Fruit fly (Drosophila melanogaster) whole organism, embryonic: ENCODE results near the gene CG16826.
A peak's percentile ranks its signal among the peaks of the same experiment; 100 is the strongest.

ENCODE experiments used
- Atf-2 ChIP-seq: fragments of 200-800 bp; sonication (Bioruptor generic); optimal IDR thresholded peaks from 2 replicates; lab custom pipeline; 2016; ENCODE audit warnings: missing biosample characterization, missing genetic modification characterization
- Awh ChIP-seq: fragments of 200-800 bp; sonication (Bioruptor generic); IDR thresholded peaks from 2 replicates; pipeline ENCODE4, ENCODE4 v1.3.6; 2022; ENCODE audit warnings: missing biosample characterization, missing genetic modification characterization
- CG10565 ChIP-seq: fragments of 200-800 bp; sonication (Bioruptor generic); optimal IDR thresholded peaks from 3 replicates; lab custom pipeline; 2016; ENCODE audit warnings: missing biosample characterization, mild to moderate bottlenecking, missing genetic modification characterization
- CG1233 ChIP-seq: fragments of 200-800 bp; sonication (Bioruptor generic); optimal IDR thresholded peaks from 4 replicates; lab custom pipeline; 2018; ENCODE audit warnings: missing biosample characterization, mild to moderate bottlenecking, missing genetic modification characterization
- CG13624 ChIP-seq: fragments of 200-800 bp; sonication (Bioruptor generic); optimal IDR thresholded peaks from 2 replicates; lab custom pipeline; 2016; ENCODE audit warnings: missing biosample characterization, missing genetic modification characterization
- CG14050 ChIP-seq: fragments of 200-800 bp; sonication (Bioruptor generic); IDR thresholded peaks from 3 replicates; pipeline ENCODE4 v1.3.6; 2022; ENCODE audit warnings: missing biosample characterization, missing genetic modification characterization
- CG15514 ChIP-seq: fragments of 200-800 bp; sonication (Bioruptor generic); optimal IDR thresholded peaks from 3 replicates; lab custom pipeline; 2017; ENCODE audit warnings: missing biosample characterization, missing genetic modification characterization, mild to moderate bottlenecking, moderate library complexity, missing genetic modification reagents
- CG1647 ChIP-seq: fragments of 200-800 bp; sonication (Bioruptor generic); optimal IDR thresholded peaks from 3 replicates; lab custom pipeline; 2016; ENCODE audit warnings: missing biosample characterization, missing genetic modification characterization
- CG16813 ChIP-seq: fragments of 200-800 bp; sonication (Bioruptor generic); IDR thresholded peaks from 3 replicates; pipeline ENCODE4 v1.3.6; 2022; ENCODE audit warnings: missing biosample characterization, missing genetic modification characterization; ENCODE audit not compliant: partially characterized antibody
- CG2199 ChIP-seq: fragments of 200-800 bp; sonication (Bioruptor generic); IDR thresholded peaks from 3 replicates; pipeline ENCODE4 v1.3.6; 2022; ENCODE audit warnings: missing biosample characterization, missing genetic modification characterization
- CG30403 ChIP-seq: fragments of 200-800 bp; sonication (Bioruptor generic); optimal IDR thresholded peaks from 3 replicates; lab custom pipeline; 2016; ENCODE audit warnings: missing biosample characterization, missing genetic modification characterization
- CG31224 ChIP-seq: fragments of 200-800 bp; sonication (Bioruptor generic); IDR thresholded peaks from 2 replicates; pipeline ENCODE4 v1.3.6; 2022; ENCODE audit warnings: missing biosample characterization, missing genetic modification characterization
- CG31365 ChIP-seq: fragments of 200-800 bp; sonication (Bioruptor generic); optimal IDR thresholded peaks from 2 replicates; lab custom pipeline; 2018; ENCODE audit warnings: missing biosample characterization, mild to moderate bottlenecking, missing genetic modification characterization
- CG33213 ChIP-seq: fragments of 200-800 bp; sonication (Bioruptor generic); optimal IDR thresholded peaks from 3 replicates; lab custom pipeline; 2016; ENCODE audit warnings: missing biosample characterization, missing genetic modification characterization
- CG3407 ChIP-seq: fragments of 200-800 bp; sonication (Bioruptor generic); optimal IDR thresholded peaks from 2 replicates; lab custom pipeline; 2018; ENCODE audit warnings: missing biosample characterization, mild to moderate bottlenecking, missing genetic modification characterization
- CG34376 ChIP-seq: fragments of 200-800 bp; sonication (Bioruptor generic); optimal IDR thresholded peaks from 2 replicates; lab custom pipeline; 2018; ENCODE audit warnings: missing biosample characterization, mild to moderate bottlenecking, missing genetic modification characterization
- CG3838 ChIP-seq: fragments of 200-800 bp; sonication (Bioruptor generic); optimal IDR thresholded peaks from 3 replicates; lab custom pipeline; 2016; ENCODE audit warnings: missing biosample characterization, missing genetic modification characterization
- CG5180 ChIP-seq: fragments of 200-800 bp; sonication (Bioruptor generic); optimal IDR thresholded peaks from 3 replicates; lab custom pipeline; 2017; ENCODE audit warnings: missing biosample characterization, missing genetic modification characterization, mild to moderate bottlenecking, moderate library complexity, missing genetic modification reagents
- CG7556 ChIP-seq: fragments of 200-800 bp; sonication (Bioruptor generic); optimal IDR thresholded peaks from 2 replicates; lab custom pipeline; 2017; ENCODE audit warnings: missing biosample characterization, mild to moderate bottlenecking, missing genetic modification characterization
- CG8089 ChIP-seq: fragments of 200-800 bp; sonication (Bioruptor generic); optimal IDR thresholded peaks from 3 replicates; lab custom pipeline; 2016; ENCODE audit warnings: missing biosample characterization, missing genetic modification characterization
- CG8359 ChIP-seq: fragments of 200-800 bp; sonication (Bioruptor generic); optimal IDR thresholded peaks from 2 replicates; lab custom pipeline; 2017; ENCODE audit warnings: missing biosample characterization, mild to moderate bottlenecking, missing genetic modification characterization, borderline replicate concordance
- CG9609 ChIP-seq: fragments of 200-800 bp; sonication (Bioruptor generic); optimal IDR thresholded peaks from 3 replicates; lab custom pipeline; 2016; ENCODE audit warnings: missing biosample characterization, missing genetic modification characterization
- CG9727 ChIP-seq: fragments of 200-800 bp; sonication (Bioruptor generic); optimal IDR thresholded peaks from 3 replicates; lab custom pipeline; 2017; ENCODE audit warnings: missing biosample characterization, mild to moderate bottlenecking, missing genetic modification characterization
- D ChIP-seq, 2 experiments: fragments of 200-800 bp in 1 of 2; fragments of >200 bp in 1 of 2; sonication (Bioruptor generic) in 1 of 2; optimal IDR thresholded peaks; 2 replicates in 1 of 2; 3 replicates in 1 of 2; lab custom pipeline; 2017; ENCODE audit warnings: mild to moderate bottlenecking in 1 of 2, missing biosample characterization in 1 of 2, missing genetic modification characterization in 1 of 2, missing genetic modification reagents in 1 of 2
- D19B ChIP-seq: fragments of 200-800 bp; sonication (Bioruptor generic); optimal IDR thresholded peaks from 2 replicates; lab custom pipeline; 2017; ENCODE audit warnings: missing biosample characterization, mild to moderate bottlenecking, missing genetic modification characterization
- Dll ChIP-seq: fragments of 200-800 bp; sonication (Bioruptor generic); IDR thresholded peaks from 4 replicates; pipeline ENCODE4 v1.3.6; 2022; ENCODE audit warnings: missing biosample characterization, missing genetic modification characterization; ENCODE audit not compliant: partially characterized antibody
- Max ChIP-seq: fragments of 200-800 bp; sonication (Bioruptor generic); optimal IDR thresholded peaks from 2 replicates; lab custom pipeline; 2016; ENCODE audit warnings: missing biosample characterization, mild to moderate bottlenecking, missing genetic modification characterization
- Mrtf ChIP-seq: fragments of 200-800 bp; sonication (Bioruptor generic); IDR thresholded peaks from 3 replicates; pipeline ENCODE4 v1.3.6; 2022; ENCODE audit warnings: missing biosample characterization, missing genetic modification characterization
- Oaz ChIP-seq: fragments of 200-800 bp; sonication (Bioruptor generic); IDR thresholded peaks from 2 replicates; pipeline ENCODE4 v1.3.6; 2022; ENCODE audit warnings: missing biosample characterization, missing genetic modification characterization
- Oli ChIP-seq: fragments of 200-800 bp; sonication (Bioruptor generic); optimal IDR thresholded peaks from 2 replicates; lab custom pipeline; 2018; ENCODE audit warnings: missing biosample characterization, mild to moderate bottlenecking, missing genetic modification characterization, moderate library complexity
- Tbp ChIP-seq: fragments of >200 bp; optimal IDR thresholded peaks from 2 replicates; lab custom pipeline; 2018; ENCODE audit warnings: missing biosample characterization, missing genetic modification characterization
- ash1 ChIP-seq: fragments of 200-800 bp; sonication (Bioruptor generic); optimal IDR thresholded peaks from 2 replicates; lab custom pipeline; 2018; ENCODE audit warnings: missing biosample characterization, mild to moderate bottlenecking, missing genetic modification characterization
- ato ChIP-seq: fragments of 200-800 bp; sonication (Bioruptor generic); IDR thresholded peaks from 2 replicates; pipeline ENCODE4 v1.3.6; 2022; ENCODE audit warnings: missing biosample characterization, missing genetic modification characterization; ENCODE audit not compliant: partially characterized antibody
- bab2 ChIP-seq: fragments of 200-800 bp; sonication (Bioruptor generic); optimal IDR thresholded peaks from 2 replicates; lab custom pipeline; 2016; ENCODE audit warnings: missing biosample characterization, missing genetic modification characterization
- bowl ChIP-seq: fragments of 200-800 bp; sonication (Bioruptor generic); IDR thresholded peaks from 2 replicates; pipeline ENCODE4 v1.3.6; 2022; ENCODE audit warnings: missing biosample characterization, missing genetic modification characterization
- caup ChIP-seq: fragments of 200-800 bp; sonication (Bioruptor generic); optimal IDR thresholded peaks from 3 replicates; lab custom pipeline; 2017; ENCODE audit warnings: missing biosample characterization, mild to moderate bottlenecking, missing genetic modification characterization, moderate library complexity; ENCODE audit not compliant: severe bottlenecking
- fu2 ChIP-seq: fragments of 200-800 bp; sonication (Bioruptor generic); optimal IDR thresholded peaks from 2 replicates; lab custom pipeline; 2016; ENCODE audit warnings: missing biosample characterization, missing genetic modification characterization
- ham ChIP-seq: fragments of 200-800 bp; sonication (Bioruptor generic); IDR thresholded peaks from 2 replicates; pipeline ENCODE4 v1.3.6; 2022; ENCODE audit warnings: missing biosample characterization, missing genetic modification characterization
- kah ChIP-seq: fragments of 200-800 bp; sonication (Bioruptor generic); optimal IDR thresholded peaks from 2 replicates; lab custom pipeline; 2018; ENCODE audit warnings: missing biosample characterization, mild to moderate bottlenecking, missing genetic modification characterization
- lab ChIP-seq: fragments of 200-800 bp; sonication (Bioruptor generic); optimal IDR thresholded peaks from 3 replicates; lab custom pipeline; 2017; ENCODE audit warnings: missing biosample characterization, missing genetic modification characterization, mild to moderate bottlenecking, moderate library complexity, missing genetic modification reagents
- peb ChIP-seq: fragments of 200-800 bp; sonication (Bioruptor generic); IDR thresholded peaks from 2 replicates; pipeline ENCODE4 v1.3.6; 2022; ENCODE audit warnings: missing biosample characterization, missing genetic modification characterization
- pnt ChIP-seq: fragments of 200-800 bp; sonication (Bioruptor generic); optimal IDR thresholded peaks from 3 replicates; lab custom pipeline; 2016; ENCODE audit warnings: missing biosample characterization, missing genetic modification characterization
- schlank ChIP-seq: fragments of 200-800 bp; sonication (Bioruptor generic); optimal IDR thresholded peaks from 2 replicates; lab custom pipeline; 2018; ENCODE audit warnings: missing biosample characterization, mild to moderate bottlenecking, missing genetic modification characterization
- tin ChIP-seq: fragments of 200-800 bp; sonication (Bioruptor generic); optimal IDR thresholded peaks from 3 replicates; lab custom pipeline; 2016; ENCODE audit warnings: missing biosample characterization, missing genetic modification characterization
- trh ChIP-seq: fragments of 200-800 bp; sonication (Bioruptor generic); optimal IDR thresholded peaks from 2 replicates; lab custom pipeline; 2016; ENCODE audit warnings: missing biosample characterization, missing genetic modification characterization
- tup ChIP-seq: fragments of 200-800 bp; sonication (Bioruptor generic); optimal IDR thresholded peaks from 2 replicates; lab custom pipeline; 2016; ENCODE audit warnings: missing biosample characterization, mild to moderate bottlenecking, missing genetic modification characterization, moderate library complexity
- unc-4 ChIP-seq: fragments of 200-800 bp; sonication (Bioruptor generic); IDR thresholded peaks from 2 replicates; pipeline ENCODE4 v1.3.6; 2022; ENCODE audit warnings: missing biosample characterization, missing genetic modification characterization; ENCODE audit not compliant: partially characterized antibody
- wor ChIP-seq: fragments of 200-800 bp; sonication (Bioruptor generic); IDR thresholded peaks from 2 replicates; pipeline ENCODE4 v1.3.6; 2022; ENCODE audit warnings: missing biosample characterization, missing genetic modification characterization
- zf30C ChIP-seq: fragments of 200-800 bp; sonication (Bioruptor generic); optimal IDR thresholded peaks from 3 replicates; lab custom pipeline; 2018; ENCODE audit warnings: missing biosample characterization, mild to moderate bottlenecking, missing genetic modification characterization

The CG16826 gene

dm6 chr2L:13394903-13395302 is 47.3 kb downstream of the CG16826 start, which contains the start of gene RpL24 (continued):
- TF ChIP-seq CG3407 (peak; percentile 90), CG30403 (GFP tag; lab: Kevin White, UChicago) (peak; percentile 81), CG31224 (GFP tag; lab: Robert Waterston, UW) (peak; percentile 76), fu2 (peak; percentile 73), bowl (GFP tag; lab: Robert Waterston, UW) (peak; percentile 75; the same call in 1 of the 2 replicates), CG2199 (GFP tag; lab: Robert Waterston, UW) (no peak), CG9609 (GFP tag; lab: Kevin White, UChicago) (peak; percentile 85), Dll (no peak), D (optimal IDR thresholded peaks at IDR 0.05; lab: Kevin White, UChicago) (no peak), D (GFP tag; optimal IDR thresholded peaks at IDR 0.05; lab: Kevin White, UChicago) (peak; percentile 86), CG33213 (GFP tag; lab: Kevin White, UChicago) (peak; percentile 97), caup (GFP tag; lab: Kevin White, UChicago) (peak; percentile 99), CG1233 (GFP tag; lab: Kevin White, UChicago) (peak; percentile 96), CG7556 (GFP tag; lab: Kevin White, UChicago) (peak; percentile 71), pnt (GFP tag; lab: Kevin White, UChicago) (peak; percentile 16), ash1 (GFP tag; lab: Kevin White, UChicago) (peak; percentile 94), Atf-2 (GFP tag; lab: Kevin White, UChicago) (peak; percentile 83), CG13624 (GFP tag; lab: Kevin White, UChicago) (peak; percentile 92), CG8089 (GFP tag; lab: Kevin White, UChicago) (peak; percentile 92), CG15514 (peak; percentile 94), Max (GFP tag; lab: Kevin White, UChicago) (peak; percentile 98), CG9727 (GFP tag; lab: Kevin White, UChicago) (peak; percentile 95), CG1647 (GFP tag; lab: Kevin White, UChicago) (peak; percentile 77), tup (GFP tag; lab: Kevin White, UChicago) (peak; percentile 74), tin (peak; percentile 88), zf30C (GFP tag; lab: Kevin White, UChicago) (peak; percentile 67), ham (GFP tag; lab: Robert Waterston, UW) (peak; percentile 60; the same call in 1 of the 2 replicates), wor (GFP tag; lab: Robert Waterston, UW) (peak; percentile 18; the same call in 1 of the 2 replicates), CG5180 (peak; percentile 80), Awh (peak; percentile 91), CG14050 (peak; percentile 85), CG31365 (tag; lab: Kevin White, UChicago) (peak; percentile 88), schlank (tag; lab: Kevin White, UChicago) (peak; percentile 94), D19B (GFP tag; lab: Kevin White, UChicago) (peak; percentile 80), Tbp (GFP tag; lab: Kevin White, UChicago) (no peak), peb (no peak), lab (GFP tag; lab: Kevin White, UChicago) (peak; percentile 98), unc-4 (GFP tag; lab: Robert Waterston, UW) (no peak), bab2 (GFP tag; lab: Kevin White, UChicago) (peak; percentile 47), trh (GFP tag; lab: Kevin White, UChicago) (peak; percentile 69), Oli (peak; percentile 71), CG3838 (GFP tag; lab: Kevin White, UChicago) (peak; percentile 62), Oaz (peak; percentile 58), CG34376 (GFP tag; lab: Kevin White, UChicago) (peak; percentile 98), CG16813 (no peak), ato (GFP tag; lab: Robert Waterston, UW) (peak; percentile 36; the same call in 1 of the 2 replicates), CG10565 (peak; percentile 70), CG8359 (GFP tag; lab: Kevin White, UChicago) (peak; percentile 85), Mrtf (peak; percentile 59; the same call in 2 of the 3 replicates), kah (peak; percentile 92)
